Fruit fly (Drosophila melanogaster) whole organism: ENCODE data around the gene lin-52.

Experiments
- CG8478 ChIP-seq: fragments of >200 bp; optimal IDR thresholded peaks from 2 replicates; lab custom pipeline; 2018; ENCODE audit warnings: inconsistent platforms
- Dll ChIP-seq: fragments of >200 bp; optimal IDR thresholded peaks from 2 replicates; lab custom pipeline; 2017
- EcR ChIP-seq, 2 experiments: fragments of >200 bp; optimal IDR thresholded peaks; 2 replicates each; lab custom pipeline; 2017; ENCODE audit warnings: missing biosample characterization in 2 of 2, missing genetic modification characterization in 2 of 2, missing genetic modification reagents in 2 of 2
- pan ChIP-seq: fragments of >200 bp; optimal IDR thresholded peaks from 2 replicates; lab custom pipeline; 2017
- psq ChIP-seq: fragments of >200 bp; optimal IDR thresholded peaks from 2 replicates; lab custom pipeline; 2017
- usp ChIP-seq: fragments of >200 bp; optimal IDR thresholded peaks from 2 replicates; lab custom pipeline; 2017; ENCODE audit warnings: missing biosample characterization, missing genetic modification characterization, mixed read lengths

The lin-52 gene

DNA sequence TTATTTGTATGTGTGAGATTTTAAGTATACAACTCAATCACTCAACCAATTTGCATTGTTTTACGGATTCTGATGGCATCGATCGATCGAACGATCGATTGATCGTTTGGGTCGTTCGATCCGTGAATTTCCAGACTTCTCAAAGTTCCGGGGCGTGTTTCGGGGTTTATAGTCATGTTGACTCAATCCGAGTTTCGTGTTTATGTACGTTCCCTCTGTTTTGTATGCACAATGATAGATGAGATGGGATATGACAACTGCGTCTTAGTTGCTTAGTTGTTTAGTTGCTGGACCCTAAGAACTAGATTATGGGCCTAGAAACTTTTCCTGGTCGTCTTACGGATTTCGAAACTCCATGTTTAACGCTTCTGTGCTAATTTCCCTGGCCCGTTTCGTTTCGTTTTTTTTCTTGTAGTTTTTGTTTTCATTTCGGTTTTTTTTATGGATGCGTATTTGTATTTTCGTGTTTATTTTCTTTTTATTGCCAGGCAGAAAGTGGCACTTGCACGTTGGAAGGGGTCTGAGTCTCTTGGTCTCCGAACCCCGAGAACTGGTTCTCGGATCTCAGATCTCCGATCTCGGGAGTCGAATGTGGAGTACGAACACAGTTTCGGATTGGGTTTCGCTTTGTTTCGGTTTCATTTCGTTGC, 14.0 kb upstream of the lin-52 start:
- TF ChIP-seq psq: no peak
- TF ChIP-seq CG8478 (lab: Kevin White, UChicago): no peak
- TF ChIP-seq usp: no peak
- TF ChIP-seq pan (lab: Kevin White, UChicago): no peak
- no peak for TF ChIP-seq Dll (lab: Kevin White, UChicago)
- no peak for TF ChIP-seq EcR (GFP tag; optimal IDR thresholded peaks at IDR 0.05; lab: Kevin White, UChicago)

dm6 chrX:5766732-5767131, 12.0 kb upstream of the lin-52 start:
- TF ChIP-seq pan (lab: Kevin White, UChicago) (no peak), EcR (GFP tag; optimal IDR thresholded peaks at IDR 0.05; lab: Kevin White, UChicago) (no peak), Dll (lab: Kevin White, UChicago) (no peak), usp (no peak), psq (no peak), CG8478 (lab: Kevin White, UChicago) (no peak)

DNA sequence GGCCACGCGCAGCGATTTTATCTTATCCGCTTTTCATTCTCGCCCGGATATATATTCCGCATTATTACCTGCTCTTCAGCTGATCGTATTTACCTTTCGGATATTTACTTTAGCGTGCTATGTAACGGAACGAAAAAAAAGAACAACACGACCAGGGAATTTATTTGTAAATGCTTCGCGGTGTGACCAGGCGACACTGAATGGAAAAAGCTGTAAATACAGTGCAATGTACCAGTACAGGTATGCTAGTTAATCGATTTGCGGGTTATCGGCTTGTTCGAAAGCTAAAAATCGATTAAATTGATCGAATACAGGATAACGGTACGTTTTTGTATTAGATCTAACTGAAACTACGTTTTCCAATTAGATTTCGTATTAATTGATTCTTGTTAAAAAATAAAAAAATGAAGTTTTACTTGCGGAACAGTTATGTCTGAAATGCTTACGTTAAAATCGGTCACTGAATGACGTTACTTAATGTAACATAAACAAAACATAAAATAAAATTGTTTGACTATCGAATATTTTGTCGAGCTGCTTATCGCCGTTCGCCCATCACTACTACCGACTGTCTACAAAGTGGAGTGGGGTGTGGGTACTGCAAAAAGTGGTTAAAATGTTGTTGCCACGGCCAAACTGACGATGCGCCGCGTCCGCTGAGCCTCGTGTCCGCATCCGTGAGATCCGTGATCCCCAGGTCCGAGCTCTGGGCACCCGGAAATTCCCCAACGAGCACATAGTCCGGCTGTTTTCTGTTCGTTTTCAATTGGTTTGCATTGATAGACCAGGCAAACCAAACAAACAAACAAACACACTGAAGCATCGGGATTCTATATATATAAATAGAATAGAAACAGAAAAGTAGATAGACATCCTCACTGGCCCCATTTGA, 9.5 kb upstream of the lin-52 start, which contains the start of the genes MAPk-Ak2 and CG42699:
Gene MAPk-Ak2 (minus strand): TSS at position 203 of the 892 bp plus-strand sequence.
Gene CG42699 (plus strand): TSS at position 553 of the 892 bp plus-strand sequence.
- TF ChIP-seq pan (lab: Kevin White, UChicago) (no peak), CG8478 (lab: Kevin White, UChicago) (no peak), EcR (GFP tag; optimal IDR thresholded peaks at IDR 0.05; lab: Kevin White, UChicago) (no peak), usp (no peak), Dll (lab: Kevin White, UChicago) (no peak), psq (no peak)

DNA sequence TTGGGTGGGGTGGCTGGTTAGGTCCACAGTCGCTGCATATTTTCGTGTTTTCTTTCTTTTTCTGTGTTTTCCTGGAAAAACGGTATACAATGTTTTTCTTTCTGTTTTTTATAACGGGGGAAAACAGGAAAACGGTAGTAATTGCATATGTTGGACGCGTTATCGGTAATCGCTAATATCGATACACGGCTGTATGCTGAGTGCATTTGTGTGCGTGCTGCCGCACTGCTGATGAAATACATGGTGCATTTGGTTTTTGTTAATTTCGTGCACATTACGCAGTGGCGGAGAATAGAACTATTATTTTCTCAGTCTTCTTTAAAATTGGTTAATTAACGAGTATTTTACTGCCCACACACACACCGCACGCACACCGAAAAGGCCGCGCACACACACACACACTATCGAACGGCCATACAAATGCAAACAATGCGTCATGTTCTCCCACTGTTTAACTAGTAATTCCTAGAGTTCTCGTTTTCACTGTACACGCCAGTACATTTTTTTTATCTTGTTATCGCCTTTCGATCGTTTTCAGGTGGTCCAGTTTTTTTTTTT, 8.8 kb upstream of the lin-52 start:
- TF ChIP-seq usp: no peak
- TF ChIP-seq psq: no peak
- no peak for TF ChIP-seq pan (lab: Kevin White, UChicago)
- TF ChIP-seq CG8478 (lab: Kevin White, UChicago): no peak
- no peak for TF ChIP-seq Dll (lab: Kevin White, UChicago)
- TF ChIP-seq EcR (GFP tag; optimal IDR thresholded peaks at IDR 0.05; lab: Kevin White, UChicago): no peak

DNA sequence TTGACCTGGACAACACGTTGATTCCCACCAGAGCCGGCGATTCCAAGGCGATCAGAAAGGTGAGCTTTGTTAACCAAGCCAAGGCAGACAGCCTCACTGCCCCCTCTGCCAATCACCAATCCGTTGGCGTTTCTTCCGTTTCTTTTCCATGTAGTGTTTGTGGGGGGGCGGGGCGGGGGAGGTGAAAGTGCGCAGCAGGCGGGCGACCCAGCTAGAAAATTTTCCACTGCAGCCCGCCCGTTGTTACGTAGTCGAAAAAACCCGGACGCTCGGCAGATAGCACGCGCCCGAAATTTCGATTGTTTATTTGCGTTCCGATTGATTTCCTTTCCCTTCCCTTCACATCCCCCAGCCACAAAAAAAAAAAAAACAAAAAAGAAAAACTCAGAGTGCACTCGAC, 1.4 kb upstream of the lin-52 start:
- no peak for TF ChIP-seq usp
- no peak for TF ChIP-seq psq
- TF ChIP-seq CG8478 (lab: Kevin White, UChicago): no peak
- no peak for TF ChIP-seq Dll (lab: Kevin White, UChicago)
- no peak for TF ChIP-seq EcR (GFP tag; optimal IDR thresholded peaks at IDR 0.05; lab: Kevin White, UChicago)
- TF ChIP-seq pan (lab: Kevin White, UChicago): no peak

dm6 chrX:5752838-5753237, 1.9 kb downstream of the lin-52 start:
- TF ChIP-seq Dll (lab: Kevin White, UChicago): no peak
- no peak for TF ChIP-seq CG8478 (lab: Kevin White, UChicago)
- no peak for TF ChIP-seq usp
- TF ChIP-seq pan (lab: Kevin White, UChicago): no peak
- TF ChIP-seq psq: no peak
- no peak for TF ChIP-seq EcR (GFP tag; optimal IDR thresholded peaks at IDR 0.05; lab: Kevin White, UChicago)

DNA sequence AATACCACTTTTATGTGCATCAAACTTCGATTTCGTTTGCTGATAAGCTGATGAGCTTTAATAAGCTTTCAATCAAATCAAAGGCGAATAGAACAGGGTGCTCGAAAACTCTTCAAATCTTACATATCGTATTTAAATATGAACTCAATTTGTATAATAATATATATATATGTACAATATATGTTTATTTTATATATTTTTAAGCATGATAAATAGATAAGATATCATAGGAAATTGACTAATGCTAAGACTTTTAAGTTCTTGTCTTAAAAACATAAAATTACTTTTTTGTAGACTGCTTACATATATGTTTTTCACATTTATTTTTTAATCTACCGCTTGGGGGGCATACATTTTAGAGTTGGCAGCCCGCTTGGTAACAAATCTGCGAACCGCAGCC, 2.8 kb downstream of the lin-52 start, which contains the start of gene CG15772:
Gene CG15772 (plus strand): TSS at position 301 of the 400 bp plus-strand sequence.
- TF ChIP-seq CG8478 (lab: Kevin White, UChicago): no peak
- no peak for TF ChIP-seq psq
- TF ChIP-seq EcR (GFP tag; optimal IDR thresholded peaks at IDR 0.05; lab: Kevin White, UChicago): no peak
- no peak for TF ChIP-seq Dll (lab: Kevin White, UChicago)
- TF ChIP-seq usp: no peak
- no peak for TF ChIP-seq pan (lab: Kevin White, UChicago)

dm6 chrX:5746864-5747861, 7.6 kb downstream of the lin-52 start, which contains the start of the genes IntS6 and Rtel1:
Gene IntS6, minus strand, starts transcription at chrX:5747254.
Gene Rtel1, plus strand, starts transcription at chrX:5747747.
- TF ChIP-seq CG8478 (lab: Kevin White, UChicago) (peak; percentile 65), EcR (GFP tag; optimal IDR thresholded peaks at IDR 0.05; lab: Kevin White, UChicago) (no peak), Dll (lab: Kevin White, UChicago) (peak; percentile 58)

DNA sequence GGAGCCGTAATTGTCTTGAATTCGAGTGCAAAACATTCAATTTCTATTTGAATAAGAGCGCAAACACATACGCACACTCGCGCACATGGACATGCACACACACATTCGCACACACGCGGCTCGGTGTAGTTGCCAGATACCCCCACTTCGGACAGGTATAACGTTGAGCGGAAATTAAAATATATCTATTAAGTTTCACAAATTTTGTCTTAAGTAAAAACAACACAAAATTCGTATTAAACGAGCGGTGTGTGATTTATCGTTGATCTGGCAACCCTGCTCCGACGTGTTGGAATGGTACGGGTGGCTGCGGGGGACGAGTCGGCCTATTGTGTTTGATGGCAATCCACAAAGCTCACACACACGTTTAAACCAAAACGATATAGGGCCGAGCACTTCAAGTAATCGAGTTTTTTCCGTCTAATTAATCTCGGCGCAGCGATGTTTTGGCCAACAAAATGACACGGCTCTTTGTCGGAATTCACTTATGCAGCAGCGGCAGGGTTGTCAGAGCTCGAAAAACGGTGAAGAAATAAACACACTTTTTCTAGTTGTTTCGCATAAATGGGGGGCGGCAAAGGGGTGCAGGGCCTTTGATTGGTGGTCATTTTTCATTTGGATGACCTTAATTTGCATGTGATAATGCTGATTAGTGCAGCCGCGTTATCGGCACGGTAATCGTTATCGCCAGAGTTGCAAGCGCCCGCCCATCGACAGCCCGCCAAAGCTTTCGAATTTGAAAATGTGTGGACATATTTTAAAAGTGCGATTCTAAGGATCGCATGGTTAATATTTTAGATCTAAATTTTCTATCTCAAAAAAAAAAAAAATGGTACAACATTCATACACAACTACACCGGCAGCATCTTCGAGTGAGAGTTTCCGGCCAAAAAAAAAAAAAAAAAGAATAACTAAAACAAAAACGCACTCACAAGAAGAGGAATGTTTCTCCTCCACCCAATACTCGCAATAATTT, 8.6 kb downstream of the lin-52 start:
- no peak for TF ChIP-seq pan (lab: Kevin White, UChicago)
- no peak for TF ChIP-seq psq
- no peak for TF ChIP-seq Dll (lab: Kevin White, UChicago)
- TF ChIP-seq EcR (GFP tag; optimal IDR thresholded peaks at IDR 0.05; lab: Kevin White, UChicago): no peak
- no peak for TF ChIP-seq usp
- TF ChIP-seq CG8478 (lab: Kevin White, UChicago): no peak
